Worm (Caenorhabditis elegans): ENCODE data around the gene nhr-52.

DNA sequence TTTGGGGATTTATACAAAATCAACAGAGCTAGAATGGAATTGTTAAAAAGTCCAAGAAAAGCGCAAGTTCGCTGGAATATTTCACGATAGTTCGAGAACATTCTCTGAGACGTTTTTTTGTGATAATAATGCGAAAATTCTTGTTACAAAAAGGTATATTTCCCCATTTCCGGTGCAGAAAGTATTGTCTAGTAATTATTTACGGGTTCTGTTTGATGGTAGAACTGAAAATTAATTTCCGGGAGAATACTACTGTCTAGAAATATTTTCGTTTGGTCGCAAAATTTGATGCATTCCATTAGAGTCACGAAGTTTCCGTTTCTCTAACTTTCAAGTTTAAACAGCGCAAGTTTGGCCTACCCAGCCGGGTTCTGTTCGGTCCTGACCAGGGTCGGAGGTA, 47.8 kb upstream of the nhr-52 start, which contains the start of gene str-248:
- TF ChIP-seq nhr-237 (tag; optimal IDR thresholded peaks at IDR 0.05) = no peak
- TF ChIP-seq skn-1 (tag; optimal IDR thresholded peaks at IDR 0.05) = no peak
- no peak for TF ChIP-seq alr-1 (tag; optimal IDR thresholded peaks at IDR 0.05)
- TF ChIP-seq ama-1 (optimal IDR thresholded peaks at IDR 0.05) = no peak
- TF ChIP-seq aly-2 (tag; optimal IDR thresholded peaks at IDR 0.05) = no peak
- no peak for TF ChIP-seq ztf-11 (tag; optimal IDR thresholded peaks at IDR 0.05)
- no peak for TF ChIP-seq unc-62 (GFP tag; optimal IDR thresholded peaks at IDR 0.05)
- no peak for TF ChIP-seq ZK546.5 (tag; optimal IDR thresholded peaks at IDR 0.05)
- TF ChIP-seq unc-39 (tag; optimal IDR thresholded peaks at IDR 0.05) = no peak
- no peak for TF ChIP-seq snpc-4 (tag; optimal IDR thresholded peaks at IDR 0.05)

Measured in whole organism, L2 larva.